Fruit fly (Drosophila melanogaster) whole organism, pupa: ENCODE results near the gene Pdf.

Source experiments
- CG10348 ChIP-seq: fragments of 200-800 bp; sonication (Bioruptor generic); IDR thresholded peaks from 2 replicates; pipeline ENCODE4 v1.3.6; 2022; ENCODE audit warnings: missing biosample characterization, missing genetic modification characterization
- CG12605 ChIP-seq: fragments of 200-800 bp; sonication (Bioruptor generic); IDR thresholded peaks from 2 replicates; pipeline ENCODE4 v1.3.6; 2022; ENCODE audit warnings: missing biosample characterization, missing genetic modification characterization
- CG13204 ChIP-seq: fragments of 200-800 bp; sonication (Bioruptor generic); optimal IDR thresholded peaks from 2 replicates; lab custom pipeline; 2018; ENCODE audit warnings: missing biosample characterization, mild to moderate bottlenecking, missing genetic modification characterization, moderate library complexity
- CG14655 ChIP-seq: fragments of 200-800 bp; sonication (Bioruptor generic); optimal IDR thresholded peaks from 3 replicates; lab custom pipeline; 2017; ENCODE audit warnings: mild to moderate bottlenecking, missing biosample characterization, missing genetic modification reagents, missing genetic modification characterization
- CG15710 ChIP-seq: fragments of 200-800 bp; sonication (Bioruptor generic); optimal IDR thresholded peaks from 2 replicates; lab custom pipeline; 2018; ENCODE audit warnings: missing biosample characterization, mild to moderate bottlenecking, missing genetic modification characterization, moderate library complexity
- CG17806 ChIP-seq: fragments of 200-800 bp; sonication (Bioruptor generic); optimal IDR thresholded peaks from 2 replicates; lab custom pipeline; 2018; ENCODE audit warnings: missing biosample characterization, mild to moderate bottlenecking, missing genetic modification characterization, moderate library complexity
- CG32121 ChIP-seq: fragments of 200-800 bp; sonication (Bioruptor generic); IDR thresholded peaks from 2 replicates; pipeline ENCODE4 v1.3.6; 2022; ENCODE audit warnings: missing biosample characterization, missing genetic modification characterization
- CG34367 ChIP-seq: fragments of 200-800 bp; sonication (Bioruptor generic); optimal IDR thresholded peaks from 2 replicates; lab custom pipeline; 2018; ENCODE audit warnings: missing biosample characterization, mild to moderate bottlenecking, missing genetic modification characterization
- CG4496 ChIP-seq: fragments of 200-800 bp; sonication (Bioruptor generic); IDR thresholded peaks from 3 replicates; pipeline ENCODE4 v1.3.6; 2022; ENCODE audit warnings: missing biosample characterization, missing genetic modification characterization
- CG8159 ChIP-seq: fragments of 200-800 bp; sonication (Bioruptor generic); optimal IDR thresholded peaks from 3 replicates; lab custom pipeline; 2018; ENCODE audit warnings: missing biosample characterization, mild to moderate bottlenecking, missing genetic modification characterization, moderate library complexity
- CG8301 ChIP-seq: fragments of 200-800 bp; sonication (Bioruptor generic); optimal IDR thresholded peaks from 2 replicates; lab custom pipeline; 2018; ENCODE audit warnings: missing biosample characterization, mild to moderate bottlenecking, missing genetic modification characterization
- D1 ChIP-seq: fragments of 200-800 bp; sonication (Bioruptor generic); optimal IDR thresholded peaks from 2 replicates; lab custom pipeline; 2018; ENCODE audit warnings: missing biosample characterization, mild to moderate bottlenecking, missing genetic modification characterization, moderate library complexity
- EcR ChIP-seq: fragments of 200-800 bp; sonication (Bioruptor generic); optimal IDR thresholded peaks from 3 replicates; lab custom pipeline; 2019; ENCODE audit warnings: missing biosample characterization, missing genetic modification characterization, mild to moderate bottlenecking, moderate library complexity, missing genetic modification reagents
- Ets98B ChIP-seq: fragments of 200-800 bp; sonication (Bioruptor generic); IDR thresholded peaks from 2 replicates; pipeline ENCODE4 v1.3.6; 2022; ENCODE audit warnings: missing biosample characterization, missing genetic modification characterization
- Pif1A ChIP-seq: fragments of 200-800 bp; sonication (Bioruptor generic); optimal IDR thresholded peaks from 3 replicates; lab custom pipeline; 2016; ENCODE audit warnings: missing biosample characterization, missing genetic modification characterization
- Pif1B ChIP-seq: fragments of 200-800 bp; sonication (Bioruptor generic); optimal IDR thresholded peaks from 3 replicates; lab custom pipeline; 2016; ENCODE audit warnings: missing biosample characterization, missing genetic modification characterization
- Snoo ChIP-seq: fragments of 200-800 bp; sonication (Bioruptor generic); optimal IDR thresholded peaks from 3 replicates; lab custom pipeline; 2017; ENCODE audit warnings: missing biosample characterization, mild to moderate bottlenecking, missing genetic modification characterization, inconsistent platforms
- fd96Ca ChIP-seq: fragments of 200-800 bp; sonication (Bioruptor generic); IDR thresholded peaks from 3 replicates; pipeline ENCODE4 v1.3.6; 2022; ENCODE audit warnings: missing biosample characterization, missing genetic modification characterization
- gl ChIP-seq: fragments of 200-800 bp; sonication (Bioruptor generic); optimal IDR thresholded peaks from 2 replicates; lab custom pipeline; 2018; ENCODE audit warnings: missing biosample characterization, mild to moderate bottlenecking, missing genetic modification characterization
- rn ChIP-seq: fragments of 200-800 bp; sonication (Bioruptor generic); IDR thresholded peaks from 2 replicates; pipeline ENCODE4 v1.3.6; 2022; ENCODE audit warnings: missing biosample characterization, missing genetic modification characterization

Pdf gene

DNA sequence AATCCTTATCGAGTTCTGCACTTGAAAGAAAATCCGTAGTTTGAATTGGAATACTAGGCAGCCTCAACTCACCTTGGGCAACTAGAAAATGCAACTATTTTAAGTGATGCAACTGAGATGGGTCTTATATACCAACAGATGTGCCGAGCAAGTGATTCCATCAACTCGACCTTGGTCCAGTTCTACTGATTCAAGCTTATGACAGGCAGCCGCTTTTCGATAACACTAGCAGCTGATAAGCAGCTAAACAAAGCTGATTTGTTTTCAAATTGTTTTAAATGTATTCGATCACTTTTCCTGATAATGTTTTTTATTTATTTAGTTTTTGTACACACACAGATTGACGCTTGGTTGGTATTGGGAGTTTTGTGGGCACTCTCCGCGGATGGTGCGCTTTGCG is 30.9 kb downstream of the Pdf start, which contains the start of gene CG6503:
Gene CG6503 (minus strand): TSS at position 101 of the 400 bp plus-strand sequence.
- no peak for TF ChIP-seq EcR (GFP tag; lab: Kevin White, UChicago)
- TF ChIP-seq gl = no peak
- no peak for TF ChIP-seq CG15710 (tag; lab: Kevin White, UChicago)
- TF ChIP-seq D1 (tag; lab: Kevin White, UChicago) = no peak
- TF ChIP-seq CG12605 (GFP tag; lab: Robert Waterston, UW) = no peak
- no peak for TF ChIP-seq CG34367 (tag; lab: Kevin White, UChicago)
- no peak for TF ChIP-seq rn (GFP tag; lab: Robert Waterston, UW)
- TF ChIP-seq fd96Ca = no peak
- TF ChIP-seq CG17806 (tag; lab: Kevin White, UChicago) = no peak
- TF ChIP-seq CG14655 (GFP tag; lab: Kevin White, UChicago) = no peak
- no peak for TF ChIP-seq CG10348 (GFP tag; lab: Robert Waterston, UW)
- TF ChIP-seq Snoo (tag; lab: Kevin White, UChicago) = no peak
- no peak for TF ChIP-seq CG4496 (GFP tag; lab: Robert Waterston, UW)
- no peak for TF ChIP-seq CG8301 (tag; lab: Kevin White, UChicago)
- no peak for TF ChIP-seq Pif1B
- TF ChIP-seq CG8159 (tag; lab: Kevin White, UChicago) = no peak
- no peak for TF ChIP-seq Pif1A (GFP tag; lab: Kevin White, UChicago)
- no peak for TF ChIP-seq CG32121 (GFP tag; lab: Robert Waterston, UW)

DNA sequence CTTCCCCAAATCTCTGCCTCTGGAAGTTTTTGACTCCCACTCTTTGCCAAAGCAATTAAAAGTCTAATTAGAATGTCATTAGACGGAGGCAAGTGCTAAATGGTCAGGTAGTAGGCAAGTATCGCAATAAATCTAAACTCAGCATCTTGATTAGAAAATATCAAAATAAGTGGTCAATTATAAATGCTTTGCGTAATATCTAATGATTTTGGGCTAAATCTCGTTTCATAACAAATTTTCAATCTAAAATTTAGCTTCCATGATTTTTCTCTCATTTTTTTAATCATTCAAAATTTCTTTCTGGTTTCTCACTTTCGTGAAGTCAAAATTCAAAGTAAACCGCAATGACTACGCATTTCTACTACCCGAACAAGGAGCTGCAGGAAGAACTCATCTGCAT is 42.2 kb downstream of the Pdf start, which contains the start of gene Ald2:
Gene Ald2 (plus strand): TSS at position 301 of the 400 bp plus-strand sequence.
- TF ChIP-seq CG13204 = no peak

DNA sequence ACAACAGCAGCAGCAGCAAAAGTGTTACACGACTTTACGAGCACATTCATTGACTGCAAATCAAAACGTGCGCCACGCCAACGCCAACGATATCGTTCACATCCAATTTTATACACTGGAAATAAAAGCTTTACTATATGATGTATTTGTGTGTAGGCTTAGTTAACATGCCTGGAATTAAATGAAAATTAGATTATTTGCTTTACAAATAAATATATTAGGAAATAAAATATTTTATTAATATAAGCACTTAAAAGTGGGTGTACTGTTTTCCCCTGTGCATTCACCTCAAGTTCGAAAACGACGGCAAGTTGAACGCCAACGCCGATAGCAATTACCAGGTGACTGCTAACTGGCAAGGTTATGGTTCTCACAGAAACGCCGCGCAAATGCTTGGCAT is 46.2 kb downstream of the Pdf start:
- TF ChIP-seq Snoo (tag; lab: Kevin White, UChicago) (no peak), fd96Ca (peak; percentile 35; the same call in 2 of the 3 replicates), CG32121 (GFP tag; lab: Robert Waterston, UW) (peak; percentile 79), Ets98B (peak; percentile 72), CG4496 (GFP tag; lab: Robert Waterston, UW) (peak; percentile 78), CG17806 (tag; lab: Kevin White, UChicago) (no peak)
